Worm (Caenorhabditis elegans) whole organism, early embryonic: ENCODE measurements around the gene C13B4.1.

ENCODE experiments used
- B0310.2 ChIP-seq: sonication (generic microtip); optimal IDR thresholded peaks from 2 replicates; lab custom pipeline; 2016; ENCODE audit warnings: mild to moderate bottlenecking, missing genetic modification characterization, missing compliant biosample characterization
- hmbx-1 ChIP-seq: sonication (generic microtip); optimal IDR thresholded peaks from 2 replicates; lab custom pipeline; 2016; ENCODE audit warnings: mild to moderate bottlenecking, missing genetic modification characterization, missing compliant biosample characterization

DNA sequence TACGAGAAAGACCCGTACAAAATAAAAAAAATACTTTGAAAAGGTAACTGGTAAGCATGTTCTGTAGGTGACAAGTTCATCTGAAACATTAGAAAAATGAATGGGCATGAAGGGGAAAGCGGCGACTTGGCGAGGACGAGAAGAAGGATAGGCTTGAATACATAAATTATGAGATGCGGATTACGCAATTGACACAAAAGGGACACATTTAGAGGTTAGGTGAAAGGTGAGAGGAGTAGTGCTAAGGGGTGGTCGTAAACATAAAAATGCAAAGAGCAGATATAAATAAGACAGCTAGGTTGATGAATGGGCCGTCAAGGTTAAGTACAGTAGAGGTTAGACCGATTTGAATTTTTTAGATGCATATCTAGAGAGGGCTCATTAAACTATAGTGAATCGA is 50.6 kb downstream of the C13B4.1 start:
- TF ChIP-seq B0310.2 (tag; lab: Kevin White, UChicago) (no peak), hmbx-1 (tag; lab: Kevin White, UChicago) (no peak)
